Worm (Caenorhabditis elegans) whole organism, L1 larva: ENCODE data around the gene marc-1.

Experiments
- C04F5.9 ChIP-seq: sonication (generic microtip); optimal IDR thresholded peaks from 2 replicates; lab custom pipeline; 2016; ENCODE audit warnings: missing genetic modification characterization, missing compliant biosample characterization
- C16A3.4 ChIP-seq: fragments of 150-350 bp; optimal IDR thresholded peaks from 2 replicates; lab custom pipeline; 2014; ENCODE audit warnings: missing biosample characterization, missing genetic modification characterization
- F16B12.6 ChIP-seq: fragments of 150-350 bp; optimal IDR thresholded peaks from 2 replicates; lab custom pipeline; 2014; ENCODE audit warnings: missing biosample characterization, missing genetic modification characterization
- Y116A8C.19 ChIP-seq: sonication (generic microtip); optimal IDR thresholded peaks from 2 replicates; lab custom pipeline; 2016; ENCODE audit warnings: missing compliant biosample characterization, missing genetic modification characterization, borderline replicate concordance
- alr-1 ChIP-seq: fragments of 200-800 bp; sonication (Bioruptor generic); optimal IDR thresholded peaks from 2 replicates; lab custom pipeline; 2018; ENCODE audit warnings: borderline replicate concordance, mild to moderate bottlenecking, missing genetic modification characterization, missing compliant biosample characterization
- aly-2 ChIP-seq: fragments of 150-350 bp; optimal IDR thresholded peaks from 2 replicates; lab custom pipeline; 2014; ENCODE audit warnings: missing biosample characterization, missing genetic modification characterization
- blmp-1 ChIP-seq: fragments of 150-350 bp; optimal IDR thresholded peaks from 2 replicates; lab custom pipeline; 2014; ENCODE audit warnings: missing biosample characterization, missing genetic modification characterization
- ceh-82 ChIP-seq, 3 experiments: fragments of 150-350 bp in 1 of 3; sonication (generic microtip) in 2 of 3; optimal IDR thresholded peaks; 2 replicates each; lab custom pipeline; 2014 to 2017; ENCODE audit warnings: missing biosample characterization in 3 of 3, missing genetic modification characterization in 3 of 3
- ceh-88 ChIP-seq: fragments of 200-800 bp; sonication (Bioruptor generic); IDR thresholded peaks from 2 replicates; pipeline ENCODE4 v1.3.6; 2022; ENCODE audit warnings: missing genetic modification characterization, missing compliant biosample characterization
- ces-1 ChIP-seq: fragments of 150-350 bp; optimal IDR thresholded peaks from 2 replicates; lab custom pipeline; 2014; ENCODE audit warnings: missing biosample characterization, missing genetic modification reagents, missing genetic modification characterization
- efl-1 ChIP-seq, 4 experiments: fragments of 150-350 bp; optimal IDR thresholded peaks in 3 of 4; peaks in 1 of 4; 1 replicate in 1 of 4; 2 replicates in 3 of 4; lab custom pipeline; 2014; ENCODE audit warnings: missing biosample characterization in 2 of 4, missing genetic modification characterization in 2 of 4, missing genetic modification reagents in 2 of 4
- efl-3 ChIP-seq: fragments of 200-800 bp; sonication (Bioruptor generic); optimal IDR thresholded peaks from 2 replicates; lab custom pipeline; 2018; ENCODE audit warnings: mild to moderate bottlenecking, missing genetic modification characterization, missing compliant biosample characterization
- elt-2 ChIP-seq: sonication (generic microtip); optimal IDR thresholded peaks from 2 replicates; lab custom pipeline; 2016; ENCODE audit warnings: missing genetic modification characterization, mild to moderate bottlenecking, inconsistent platforms, missing compliant biosample characterization, missing genetic modification reagents
- ets-5 ChIP-seq: fragments of 200-800 bp; sonication (Bioruptor generic); IDR thresholded peaks from 2 replicates; pipeline ENCODE4 v1.3.6; 2022; ENCODE audit warnings: missing genetic modification characterization, missing compliant biosample characterization
- fkh-4 ChIP-seq: sonication (generic microtip); optimal IDR thresholded peaks from 2 replicates; lab custom pipeline; 2016; ENCODE audit warnings: missing compliant biosample characterization, missing genetic modification characterization, borderline replicate concordance
- fkh-8 ChIP-seq: sonication (generic microtip); optimal IDR thresholded peaks from 2 replicates; lab custom pipeline; 2016; ENCODE audit warnings: mild to moderate bottlenecking, missing genetic modification characterization, missing compliant biosample characterization
- fos-1 ChIP-seq: fragments of 150-350 bp; optimal IDR thresholded peaks from 2 replicates; lab custom pipeline; 2014; ENCODE audit warnings: missing biosample characterization, missing genetic modification characterization
- hlh-4 ChIP-seq: sonication (generic microtip); optimal IDR thresholded peaks from 2 replicates; lab custom pipeline; 2016; ENCODE audit warnings: mild to moderate bottlenecking, missing genetic modification characterization, missing compliant biosample characterization
- lin-13 ChIP-seq: fragments of 150-350 bp; optimal IDR thresholded peaks from 2 replicates; lab custom pipeline; 2014; ENCODE audit warnings: missing biosample characterization, missing genetic modification reagents, missing genetic modification characterization
- lin-14 ChIP-seq: fragments of 200-800 bp; sonication (Bioruptor generic); optimal IDR thresholded peaks from 2 replicates; lab custom pipeline; 2018; ENCODE audit warnings: mild to moderate bottlenecking, missing genetic modification characterization, moderate library complexity, missing compliant biosample characterization
- lin-39 ChIP-seq: fragments of 150-350 bp; optimal IDR thresholded peaks from 2 replicates; lab custom pipeline; 2014; ENCODE audit warnings: missing biosample characterization, missing genetic modification reagents, missing genetic modification characterization
- mab-9 ChIP-seq: fragments of 200-800 bp; sonication (Bioruptor generic); IDR thresholded peaks from 2 replicates; pipeline ENCODE4 v1.3.6; 2022; ENCODE audit warnings: missing genetic modification reagents, missing genetic modification characterization, missing compliant biosample characterization
- nhr-20 ChIP-seq: sonication (generic microtip); optimal IDR thresholded peaks from 2 replicates; lab custom pipeline; 2016; ENCODE audit warnings: mild to moderate bottlenecking, missing genetic modification characterization, missing compliant biosample characterization
- nhr-28 ChIP-seq: fragments of 150-350 bp; optimal IDR thresholded peaks from 2 replicates; lab custom pipeline; 2014; ENCODE audit warnings: missing biosample characterization, missing genetic modification characterization
- nhr-76 ChIP-seq: sonication (generic microtip); optimal IDR thresholded peaks from 2 replicates; lab custom pipeline; 2017; ENCODE audit warnings: missing biosample characterization, missing genetic modification characterization
- nhr-77 ChIP-seq: fragments of 150-350 bp; optimal IDR thresholded peaks from 2 replicates; lab custom pipeline; 2014; ENCODE audit warnings: missing biosample characterization, missing genetic modification characterization
- nhr-85 ChIP-seq: sonication (generic microtip); peaks from one replicate; lab custom pipeline; 2016; ENCODE audit warnings: missing genetic modification characterization, inconsistent platforms, missing compliant biosample characterization
- pag-3 ChIP-seq: sonication (generic microtip); optimal IDR thresholded peaks from 2 replicates; lab custom pipeline; 2017; ENCODE audit warnings: missing genetic modification characterization, mild to moderate bottlenecking, missing compliant biosample characterization, antibody characterized with exemption, borderline replicate concordance; ENCODE audit not compliant: insufficient read depth
- pqm-1 ChIP-seq: sonication (generic microtip); optimal IDR thresholded peaks from 3 replicates; lab custom pipeline; 2017; ENCODE audit warnings: missing biosample characterization, missing genetic modification characterization
- snpc-4 ChIP-seq: fragments of 150-350 bp; optimal IDR thresholded peaks from 2 replicates; lab custom pipeline; 2014; ENCODE audit warnings: missing biosample characterization, missing genetic modification characterization
- sptf-1 ChIP-seq: fragments of 150-350 bp; optimal IDR thresholded peaks from 2 replicates; lab custom pipeline; 2014; ENCODE audit warnings: missing biosample characterization, missing genetic modification characterization
- tlp-1 ChIP-seq: fragments of 150-350 bp; optimal IDR thresholded peaks from 2 replicates; lab custom pipeline; 2014; ENCODE audit warnings: missing biosample characterization, missing genetic modification characterization
- unc-86 ChIP-seq: sonication (generic microtip); optimal IDR thresholded peaks from 2 replicates; lab custom pipeline; 2016; ENCODE audit warnings: missing genetic modification characterization, missing compliant biosample characterization
- unc-98 ChIP-seq: fragments of 200-800 bp; sonication (Bioruptor generic); IDR thresholded peaks from 2 replicates; pipeline ENCODE4 v1.3.6; 2022; ENCODE audit warnings: missing genetic modification characterization, missing compliant biosample characterization
- zag-1 ChIP-seq: fragments of 150-350 bp; optimal IDR thresholded peaks from 2 replicates; lab custom pipeline; 2014; ENCODE audit warnings: missing biosample characterization, missing genetic modification characterization
- ztf-4 ChIP-seq: fragments of 150-350 bp; optimal IDR thresholded peaks from 2 replicates; lab custom pipeline; 2014; ENCODE audit warnings: missing biosample characterization, missing genetic modification characterization

The marc-1 gene

DNA sequence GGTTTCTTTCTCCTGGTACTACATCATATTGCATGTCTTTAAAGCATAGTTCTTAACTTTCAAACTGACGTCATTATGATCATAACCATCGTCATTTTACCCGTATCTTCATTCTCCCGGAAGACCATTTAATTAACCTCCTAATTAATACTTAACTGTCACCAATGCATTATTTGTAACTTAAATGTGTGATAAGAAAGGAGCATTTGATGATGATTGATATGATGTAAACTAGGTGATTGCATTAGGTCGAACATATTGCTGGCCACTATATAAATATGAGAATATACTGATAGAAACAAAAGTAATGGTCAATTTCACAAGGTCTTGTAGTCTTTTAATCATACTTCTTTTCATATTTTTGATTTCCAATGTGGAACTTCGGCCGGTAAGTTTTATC lies 16.7 kb downstream of the marc-1 start, which contains the start of gene hrg-3:
hrg-3 (plus strand) TSS at position 227 of the 400 bp plus-strand sequence.
- no peak for TF ChIP-seq lin-13 (GFP tag; lab: Kevin White, UChicago)
- no peak for TF ChIP-seq ets-5 (GFP tag; lab: Robert Waterston, UW)
- TF ChIP-seq elt-2 (tag; lab: Kevin White, UChicago) = peak; percentile 87
- TF ChIP-seq nhr-20 = no peak
- TF ChIP-seq Y116A8C.19 (tag; lab: Kevin White, UChicago) = no peak
- TF ChIP-seq fos-1 (tag; lab: Kevin White, UChicago) = no peak
- TF ChIP-seq mab-9 (GFP tag; lab: Robert Waterston, UW) = no peak
- no peak for TF ChIP-seq C16A3.4 (tag; lab: Kevin White, UChicago)
- no peak for TF ChIP-seq F16B12.6 (tag; lab: Kevin White, UChicago)
- TF ChIP-seq ceh-82 (tag; optimal IDR thresholded peaks at IDR 0.05; lab: Kevin White, UChicago) = no peak
- no peak for TF ChIP-seq snpc-4 (tag; lab: Kevin White, UChicago)
- no peak for TF ChIP-seq nhr-76 (tag; lab: Kevin White, UChicago)
- TF ChIP-seq zag-1 (tag; lab: Kevin White, UChicago) = no peak
- peak; percentile 2 for TF ChIP-seq pqm-1
- no peak for TF ChIP-seq unc-98 (GFP tag; lab: Robert Waterston, UW)
- no peak for TF ChIP-seq efl-3 (GFP tag; lab: Kevin White, UChicago)

- TF ChIP-seq fos-1 (tag; lab: Kevin White, UChicago) (no peak), ceh-88 (GFP tag; lab: Robert Waterston, UW) (no peak), sptf-1 (tag; lab: Kevin White, UChicago) (no peak), unc-98 (GFP tag; lab: Robert Waterston, UW) (no peak)
Observed at ce11 chrV:9757884-9758283, 18.4 kb downstream of the marc-1 start, which contains the start of gene F58E6.11. Gene F58E6.11, minus strand, starts transcription at chrV:9757984.

DNA sequence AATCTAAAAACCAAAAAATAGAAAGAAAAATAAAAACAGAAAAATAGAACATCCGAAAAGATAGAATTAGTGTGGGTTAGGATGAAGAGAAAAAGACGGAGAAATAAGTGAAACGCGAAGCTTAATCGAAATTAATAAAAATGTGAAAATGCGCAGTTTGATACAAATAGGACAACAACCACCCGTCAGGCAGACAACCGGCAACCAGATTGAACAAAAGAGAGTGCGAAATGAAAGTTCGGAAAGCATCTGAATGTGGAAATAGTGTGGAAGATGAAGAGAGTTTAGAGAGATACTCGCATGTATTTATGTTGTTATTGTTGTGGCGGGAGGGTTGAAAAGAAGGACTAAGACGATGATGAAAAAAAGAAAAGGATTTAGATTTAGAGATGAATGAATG lies 18.9 kb downstream of the marc-1 start:
- no peak for TF ChIP-seq nhr-85 (tag; lab: Kevin White, UChicago)
- no peak for TF ChIP-seq C04F5.9 (tag; lab: Kevin White, UChicago)
- no peak for TF ChIP-seq nhr-28 (tag; lab: Kevin White, UChicago)
- TF ChIP-seq pag-3 (tag; lab: Kevin White, UChicago) = no peak
- peak; percentile 96 for TF ChIP-seq blmp-1 (tag; lab: Kevin White, UChicago)
- no peak for TF ChIP-seq unc-86 (tag; lab: Kevin White, UChicago)
- no peak for TF ChIP-seq ces-1
- no peak for TF ChIP-seq lin-39 (tag; lab: Kevin White, UChicago)
- TF ChIP-seq hlh-4 (tag; lab: Kevin White, UChicago) = no peak
- no peak for TF ChIP-seq nhr-77
- peak; percentile 62 for TF ChIP-seq lin-14 (GFP tag; lab: Kevin White, UChicago)

ce11 chrV:9763759-9764158 lies 24.3 kb downstream of the marc-1 start:
- TF ChIP-seq fos-1 (tag; lab: Kevin White, UChicago) (no peak), alr-1 (tag; lab: Kevin White, UChicago) (no peak), tlp-1 (tag; lab: Kevin White, UChicago) (no peak), fkh-4 (tag; lab: Kevin White, UChicago) (no peak), ztf-4 (tag; lab: Kevin White, UChicago) (no peak), elt-2 (tag; lab: Kevin White, UChicago) (no peak), lin-39 (tag; lab: Kevin White, UChicago) (no peak), blmp-1 (tag; lab: Kevin White, UChicago) (no peak), fkh-8 (tag; lab: Kevin White, UChicago) (no peak)
- TF ChIP-seq, all 84 proteins: peak for 0

ce11 chrV:9764552-9764951 lies 25.1 kb downstream of the marc-1 start:
- no peak for TF ChIP-seq aly-2 (tag; lab: Kevin White, UChicago)
- TF ChIP-seq efl-1 (optimal IDR thresholded peaks at IDR 0.05; lab: Kevin White, UChicago) = no peak
- TF ChIP-seq efl-1 (GFP tag; optimal IDR thresholded peaks at IDR 0.05 in 1 of 2; lab: Kevin White, UChicago) = peak in 1 of 2 experiments; percentile 30
